Worm (Caenorhabditis elegans) whole organism, early embryonic: ENCODE measurements around the gene dph-1.

Source experiments
- B0310.2 ChIP-seq: sonication (generic microtip); optimal IDR thresholded peaks from 2 replicates; lab custom pipeline; 2016; ENCODE audit warnings: mild to moderate bottlenecking, missing genetic modification characterization, missing compliant biosample characterization
- ama-1 ChIP-seq: fragments of 150-350 bp; optimal IDR thresholded peaks from 2 replicates; lab custom pipeline; 2014
- ceh-13 ChIP-seq: fragments of 200-800 bp; sonication (Bioruptor generic); optimal IDR thresholded peaks from 2 replicates; lab custom pipeline; 2018; ENCODE audit warnings: mild to moderate bottlenecking, missing genetic modification characterization, missing compliant biosample characterization
- ceh-36 ChIP-seq: sonication (generic microtip); optimal IDR thresholded peaks from 2 replicates; lab custom pipeline; 2016; ENCODE audit warnings: missing genetic modification characterization, inconsistent platforms, missing compliant biosample characterization
- ets-7 ChIP-seq: sonication (generic microtip); optimal IDR thresholded peaks from 2 replicates; lab custom pipeline; 2016; ENCODE audit warnings: missing genotype, missing genetic modification characterization, missing compliant biosample characterization
- flt-1 ChIP-seq: fragments of 200-800 bp; sonication (Bioruptor generic); IDR thresholded peaks from 2 replicates; pipeline ENCODE4 v1.3.6; 2022; ENCODE audit warnings: missing genetic modification characterization, missing compliant biosample characterization
- hmbx-1 ChIP-seq: sonication (generic microtip); optimal IDR thresholded peaks from 2 replicates; lab custom pipeline; 2016; ENCODE audit warnings: mild to moderate bottlenecking, missing genetic modification characterization, missing compliant biosample characterization
- hmg-4 ChIP-seq: fragments of 200-800 bp; sonication (Bioruptor generic); optimal IDR thresholded peaks from 2 replicates; lab custom pipeline; 2018; ENCODE audit warnings: mild to moderate bottlenecking, missing genetic modification characterization, missing compliant biosample characterization
- pes-1 ChIP-seq: fragments of 200-800 bp; sonication (Bioruptor generic); IDR thresholded peaks from 2 replicates; pipeline ENCODE4 v1.3.6; 2022; ENCODE audit warnings: missing genetic modification reagents, missing genetic modification characterization, missing compliant biosample characterization
- scrt-1 ChIP-seq: fragments of 200-800 bp; sonication (Bioruptor generic); IDR thresholded peaks from 2 replicates; pipeline ENCODE4 v1.3.6; 2022; ENCODE audit warnings: missing genetic modification characterization, missing compliant biosample characterization
- sea-1 ChIP-seq: fragments of 200-800 bp; sonication (Bioruptor generic); conservative IDR thresholded peaks from 2 replicates; pipeline ENCODE4 v1.3.6; 2022; ENCODE audit warnings: missing genetic modification characterization, missing compliant biosample characterization
- tra-4 ChIP-seq: sonication (generic microtip); optimal IDR thresholded peaks from 2 replicates; lab custom pipeline; 2017; ENCODE audit warnings: missing genetic modification characterization, missing compliant biosample characterization

ce11 chrIII:3723726-3724125 lies 17.0 kb downstream of the dph-1 start:
- TF ChIP-seq hmbx-1 (tag; lab: Kevin White, UChicago) (no peak), ama-1 (lab: Kevin White, UChicago) (no peak), ets-7 (tag; lab: Kevin White, UChicago) (no peak), B0310.2 (tag; lab: Kevin White, UChicago) (no peak), flt-1 (GFP tag; lab: Robert Waterston, UW) (no peak), tra-4 (tag; lab: Kevin White, UChicago) (no peak), ceh-13 (GFP tag; lab: Kevin White, UChicago) (no peak), hmg-4 (GFP tag; lab: Kevin White, UChicago) (no peak), pes-1 (GFP tag; lab: Robert Waterston, UW) (no peak), scrt-1 (GFP tag; lab: Robert Waterston, UW) (no peak), ceh-36 (tag; lab: Kevin White, UChicago) (no peak), sea-1 (GFP tag; lab: Robert Waterston, UW) (no peak)
